Worm (Caenorhabditis elegans) whole organism, L4/young adult: ENCODE results near the gene sri-40.

Source experiments
- W03F9.2 ChIP-seq: fragments of 150-350 bp; optimal IDR thresholded peaks from 2 replicates; lab custom pipeline; 2014; ENCODE audit warnings: missing biosample characterization, missing genetic modification characterization
- him-1 ChIP-seq: sonication (generic microtip); optimal IDR thresholded peaks from 2 replicates; lab custom pipeline; 2016; ENCODE audit warnings: missing genotype, missing genetic modification reagents, missing genetic modification characterization, missing compliant biosample characterization

- no peak for TF ChIP-seq him-1 (tag; lab: Kevin White, UChicago)
- no peak for TF ChIP-seq W03F9.2 (tag; lab: Kevin White, UChicago)
Measured at ce11 chrII:3202519-3202918, 24.8 kb downstream of the sri-40 start, which contains the start of gene sri-53.
